Fruit fly (Drosophila melanogaster): ENCODE measurements around the gene TrissinR.
A peak's percentile ranks its signal among the peaks of the same experiment; 100 is the strongest.

Gene TrissinR

dm6 chr2L:5799435-5800387 is 24.1 kb upstream of the TrissinR start, which contains the start of gene CG9171 (continued):
- TF ChIP-seq CG1602 (GFP tag; optimal IDR thresholded peaks at IDR 0.05) (no peak), Jarid2 (GFP tag; optimal IDR thresholded peaks at IDR 0.05) (peak; percentile 95), Rx (GFP tag; IDR thresholded peaks at IDR 0.05) (no peak), trh (GFP tag; optimal IDR thresholded peaks at IDR 0.05) (no peak), bbx (GFP tag; IDR thresholded peaks at IDR 0.05; ENCODE audit: partially characterized antibody) (peak; percentile 67), fru (optimal IDR thresholded peaks at IDR 0.05) (no peak), gcm2 (GFP tag; optimal IDR thresholded peaks at IDR 0.05) (no peak), CG16813 (GFP tag; IDR thresholded peaks at IDR 0.05; ENCODE audit: partially characterized antibody) (no peak; the same call in 2 of the 3 replicates), CG6254 (GFP tag; optimal IDR thresholded peaks at IDR 0.05) (peak; percentile 15), sc (optimal IDR thresholded peaks at IDR 0.05) (no peak), sc (GFP tag; optimal IDR thresholded peaks at IDR 0.05) (no peak), CG11723 (GFP tag; optimal IDR thresholded peaks at IDR 0.05) (no peak), tio (GFP tag; optimal IDR thresholded peaks at IDR 0.05) (no peak), unpg (GFP tag; optimal IDR thresholded peaks at IDR 0.05) (peak; percentile 9), CG30431 (GFP tag; optimal IDR thresholded peaks at IDR 0.05) (no peak), MBD-R2 (GFP tag; IDR thresholded peaks at IDR 0.05) (peak; percentile 50; the same call in 1 of the 2 replicates), CG15073 (GFP tag; optimal IDR thresholded peaks at IDR 0.05) (no peak), CG4707 (GFP tag; optimal IDR thresholded peaks at IDR 0.05) (no peak), ATbp (GFP tag; optimal IDR thresholded peaks at IDR 0.05) (no peak), CG10366 (GFP tag; IDR thresholded peaks at IDR 0.05) (0 out of 2 replicates have a peak, but pooled peaks have one; percentile 7), Dek (tag; optimal IDR thresholded peaks at IDR 0.05) (peak; percentile 54), cad (GFP tag; optimal IDR thresholded peaks at IDR 0.05) (no peak), oc (tag; optimal IDR thresholded peaks at IDR 0.05) (no peak), CG12236 (GFP tag; optimal IDR thresholded peaks at IDR 0.05) (no peak), Hmr (GFP tag; optimal IDR thresholded peaks at IDR 0.05) (peak; percentile 90), CG10431 (GFP tag; optimal IDR thresholded peaks at IDR 0.05) (peak; percentile 29), CG9437 (GFP tag; optimal IDR thresholded peaks at IDR 0.05) (no peak), gt (GFP tag; IDR thresholded peaks at IDR 0.05) (no peak), Dfd (GFP tag; optimal IDR thresholded peaks at IDR 0.05) (peak in 1 of 2 experiments; percentile 26), nerfin-2 (GFP tag; IDR thresholded peaks at IDR 0.05; ENCODE audit: partially characterized antibody) (peak; percentile 45; the same call in 1 of the 2 replicates), maf-S (GFP tag; optimal IDR thresholded peaks at IDR 0.05) (no peak), Meics (GFP tag; optimal IDR thresholded peaks at IDR 0.05) (peak; percentile 99), sqz (GFP tag; optimal IDR thresholded peaks at IDR 0.05) (peak; percentile 98), CG6813 (GFP tag; optimal IDR thresholded peaks at IDR 0.05) (no peak), lilli (GFP tag; optimal IDR thresholded peaks at IDR 0.05) (no peak), pzg (GFP tag; optimal IDR thresholded peaks at IDR 0.05) (peak; percentile 98), BtbVII (GFP tag; optimal IDR thresholded peaks at IDR 0.05) (no peak), CG2678 (tag; optimal IDR thresholded peaks at IDR 0.05) (peak; percentile 33), CG14710 (tag; optimal IDR thresholded peaks at IDR 0.05) (peak; percentile 73), CG3407 (GFP tag; optimal IDR thresholded peaks at IDR 0.05) (no peak), CG6765 (GFP tag; optimal IDR thresholded peaks at IDR 0.05) (no peak), hb (GFP tag; IDR thresholded peaks at IDR 0.05; ENCODE audit: partially characterized antibody) (no peak), abd-A (tag; optimal IDR thresholded peaks at IDR 0.05) (peak; percentile 58), BEAF-32 (GFP tag; optimal IDR thresholded peaks at IDR 0.05) (peak; percentile 54), Gsc (GFP tag; IDR thresholded peaks at IDR 0.05) (no peak), nerfin-1 (tag; optimal IDR thresholded peaks at IDR 0.05) (peak; percentile 6), gsb-n (tag; optimal IDR thresholded peaks at IDR 0.05) (no peak), CG10209 (GFP tag; optimal IDR thresholded peaks at IDR 0.05) (no peak)
